Fruit fly (Drosophila melanogaster) whole organism, embryonic: ENCODE measurements around the gene CG1910.

ENCODE experiments used
- CG10147 ChIP-seq: fragments of 200-800 bp; sonication (Bioruptor generic); optimal IDR thresholded peaks from 2 replicates; lab custom pipeline; 2019; ENCODE audit warnings: missing biosample characterization, mild to moderate bottlenecking, missing genetic modification characterization, moderate library complexity
- CG10431 ChIP-seq: fragments of 200-800 bp; sonication (Bioruptor generic); optimal IDR thresholded peaks from 3 replicates; lab custom pipeline; 2018; ENCODE audit warnings: missing biosample characterization, mild to moderate bottlenecking, missing genetic modification characterization
- CG10543 ChIP-seq: fragments of 200-800 bp; sonication (Bioruptor generic); optimal IDR thresholded peaks from 3 replicates; lab custom pipeline; 2017; ENCODE audit warnings: missing biosample characterization, mild to moderate bottlenecking, missing genetic modification characterization, moderate library complexity
- CG12659 ChIP-seq: fragments of 200-800 bp; sonication (Bioruptor generic); optimal IDR thresholded peaks from 3 replicates; lab custom pipeline; 2017; ENCODE audit warnings: mild to moderate bottlenecking, missing biosample characterization, missing genetic modification reagents, missing genetic modification characterization
- CG13287 ChIP-seq: fragments of 200-800 bp; sonication (Bioruptor generic); IDR thresholded peaks from 2 replicates; pipeline ENCODE4 v1.3.6; 2022; ENCODE audit warnings: missing biosample characterization, missing genetic modification characterization; ENCODE audit not compliant: partially characterized antibody
- CG13424 ChIP-seq: fragments of 200-800 bp; sonication (Bioruptor generic); optimal IDR thresholded peaks from 2 replicates; lab custom pipeline; 2019; ENCODE audit warnings: missing biosample characterization, mild to moderate bottlenecking, missing genetic modification characterization, moderate library complexity
- CG14014 ChIP-seq: fragments of 200-800 bp; sonication (Bioruptor generic); IDR thresholded peaks from 2 replicates; pipeline ENCODE4 v1.3.6; 2022; ENCODE audit warnings: missing biosample characterization, missing genetic modification characterization
- CG14667 ChIP-seq: fragments of 200-800 bp; sonication (Bioruptor generic); IDR thresholded peaks from 2 replicates; pipeline ENCODE4 v1.3.6; 2022; ENCODE audit warnings: missing biosample characterization, missing genetic modification characterization
- CG1529 ChIP-seq: fragments of 200-800 bp; sonication (Bioruptor generic); optimal IDR thresholded peaks from 3 replicates; lab custom pipeline; 2018; ENCODE audit warnings: missing biosample characterization, missing genetic modification characterization
- CG17912 ChIP-seq: fragments of 200-800 bp; sonication (Bioruptor generic); optimal IDR thresholded peaks from 2 replicates; lab custom pipeline; 2018; ENCODE audit warnings: missing biosample characterization, mild to moderate bottlenecking, missing genetic modification characterization
- CG18262 ChIP-seq: fragments of 200-800 bp; optimal IDR thresholded peaks from 3 replicates; lab custom pipeline; 2019; ENCODE audit warnings: missing biosample characterization, mild to moderate bottlenecking, missing genetic modification characterization, moderate library complexity
- CG18599 ChIP-seq: fragments of 200-800 bp; sonication (Bioruptor generic); optimal IDR thresholded peaks from 3 replicates; lab custom pipeline; 2017; ENCODE audit warnings: missing biosample characterization, missing genetic modification characterization, mild to moderate bottlenecking, moderate library complexity, missing genetic modification reagents
- CG31388 ChIP-seq: fragments of 200-800 bp; sonication (Bioruptor generic); optimal IDR thresholded peaks from 2 replicates; lab custom pipeline; 2016; ENCODE audit warnings: missing biosample characterization, missing genetic modification characterization
- CG3281 ChIP-seq: fragments of 200-800 bp; sonication (Bioruptor generic); optimal IDR thresholded peaks from 3 replicates; lab custom pipeline; 2017; ENCODE audit warnings: missing biosample characterization, mild to moderate bottlenecking, missing genetic modification characterization
- CG34422 ChIP-seq: fragments of 200-800 bp; sonication (Bioruptor generic); IDR thresholded peaks from 3 replicates; pipeline ENCODE4 v1.3.6; 2022; ENCODE audit warnings: missing biosample characterization, missing genetic modification characterization
- CG5180 ChIP-seq: fragments of 200-800 bp; sonication (Bioruptor generic); optimal IDR thresholded peaks from 3 replicates; lab custom pipeline; 2017; ENCODE audit warnings: missing biosample characterization, missing genetic modification characterization, mild to moderate bottlenecking, moderate library complexity, missing genetic modification reagents
- CG8290 ChIP-seq, 3 experiments: fragments of 200-800 bp; sonication (Bioruptor generic); optimal IDR thresholded peaks; 2 replicates each; lab custom pipeline; 2016 to 2019; ENCODE audit warnings: missing biosample characterization in 3 of 3, missing genetic modification characterization in 3 of 3, mild to moderate bottlenecking in 2 of 3, moderate library complexity in 1 of 3
- Dip3 ChIP-seq: fragments of 200-800 bp; sonication (Bioruptor generic); optimal IDR thresholded peaks from 3 replicates; lab custom pipeline; 2016; ENCODE audit warnings: missing biosample characterization, missing genetic modification characterization
- Elba2 ChIP-seq: fragments of 200-800 bp; sonication (Bioruptor generic); optimal IDR thresholded peaks from 3 replicates; lab custom pipeline; 2016; ENCODE audit warnings: missing biosample characterization, missing genetic modification characterization
- Ets97D ChIP-seq: fragments of 200-800 bp; sonication (Bioruptor generic); optimal IDR thresholded peaks from 3 replicates; lab custom pipeline; 2016; ENCODE audit warnings: missing biosample characterization, missing genetic modification characterization
- Fer2 ChIP-seq: fragments of 200-800 bp; sonication (Bioruptor generic); optimal IDR thresholded peaks from 2 replicates; lab custom pipeline; 2018; ENCODE audit warnings: missing biosample characterization, mild to moderate bottlenecking, missing genetic modification characterization, moderate library complexity
- Mrtf ChIP-seq: fragments of 200-800 bp; sonication (Bioruptor generic); IDR thresholded peaks from 3 replicates; pipeline ENCODE4 v1.3.6; 2022; ENCODE audit warnings: missing biosample characterization, missing genetic modification characterization
- NFAT ChIP-seq: fragments of 200-800 bp; sonication (Bioruptor generic); IDR thresholded peaks from 2 replicates; pipeline ENCODE4 v1.3.6; 2022; ENCODE audit warnings: missing biosample characterization, missing genetic modification characterization
- NK7.1 ChIP-seq: fragments of 200-800 bp; sonication (Bioruptor generic); optimal IDR thresholded peaks from 3 replicates; lab custom pipeline; 2016; ENCODE audit warnings: missing biosample characterization, missing genetic modification characterization
- Oli ChIP-seq: fragments of 200-800 bp; sonication (Bioruptor generic); optimal IDR thresholded peaks from 2 replicates; lab custom pipeline; 2018; ENCODE audit warnings: missing biosample characterization, mild to moderate bottlenecking, missing genetic modification characterization, moderate library complexity
- Rfx ChIP-seq: fragments of 200-800 bp; sonication (Bioruptor generic); IDR thresholded peaks from 2 replicates; pipeline ENCODE4 v1.3.6; 2022; ENCODE audit warnings: missing biosample characterization, missing genetic modification characterization
- Taf1 ChIP-seq: fragments of 200-800 bp; sonication (Bioruptor generic); IDR thresholded peaks from 2 replicates; pipeline ENCODE4 v1.3.6; 2022; ENCODE audit warnings: missing biosample characterization, missing genetic modification characterization
- Trl ChIP-seq, 3 experiments: fragments of >200 bp in 2 of 3; fragments of 200-800 bp in 1 of 3; sonication (Bioruptor generic) in 1 of 3; optimal IDR thresholded peaks; 2 replicates in 1 of 3; 3 replicates in 2 of 3; lab custom pipeline; 2016 to 2017; ENCODE audit warnings: missing biosample characterization in 1 of 3, missing genetic modification characterization in 1 of 3
- btn ChIP-seq: fragments of 200-800 bp; sonication (Bioruptor generic); optimal IDR thresholded peaks from 2 replicates; lab custom pipeline; 2016; ENCODE audit warnings: missing biosample characterization, missing genetic modification characterization
- cg ChIP-seq: fragments of 200-800 bp; sonication (Bioruptor generic); optimal IDR thresholded peaks from 3 replicates; lab custom pipeline; 2019; ENCODE audit warnings: missing biosample characterization, mild to moderate bottlenecking, missing genetic modification characterization, moderate library complexity
- chn ChIP-seq: fragments of 200-800 bp; sonication (Bioruptor generic); optimal IDR thresholded peaks from 2 replicates; lab custom pipeline; 2016; ENCODE audit warnings: missing biosample characterization, missing genetic modification characterization
- eyg ChIP-seq: fragments of 200-800 bp; sonication (Bioruptor generic); optimal IDR thresholded peaks from 3 replicates; lab custom pipeline; 2016; ENCODE audit warnings: missing biosample characterization, missing genetic modification characterization
- fru ChIP-seq: fragments of >200 bp; optimal IDR thresholded peaks from 2 replicates; lab custom pipeline; 2017
- ftz-f1 ChIP-seq: fragments of 200-800 bp; sonication (Bioruptor generic); optimal IDR thresholded peaks from 2 replicates; lab custom pipeline; 2016; ENCODE audit warnings: missing biosample characterization, missing genetic modification characterization
- gsb ChIP-seq: fragments of 200-800 bp; sonication (Bioruptor generic); IDR thresholded peaks from 2 replicates; pipeline ENCODE4 v1.3.6; 2022; ENCODE audit warnings: missing biosample characterization, missing genetic modification characterization
- gt ChIP-seq: fragments of 200-800 bp; sonication (Bioruptor generic); IDR thresholded peaks from 2 replicates; pipeline ENCODE4 v1.3.6; 2022; ENCODE audit warnings: missing biosample characterization, missing genetic modification characterization
- her ChIP-seq: fragments of 200-800 bp; sonication (Bioruptor generic); optimal IDR thresholded peaks from 2 replicates; lab custom pipeline; 2016; ENCODE audit warnings: missing biosample characterization, missing genetic modification characterization
- jing ChIP-seq: fragments of 200-800 bp; sonication (Bioruptor generic); optimal IDR thresholded peaks from 2 replicates; lab custom pipeline; 2018; ENCODE audit warnings: missing biosample characterization, mild to moderate bottlenecking, missing genetic modification characterization
- klu ChIP-seq: fragments of 200-800 bp; sonication (Bioruptor generic); IDR thresholded peaks from 2 replicates; pipeline ENCODE4 v1.3.6; 2022; ENCODE audit warnings: missing biosample characterization, missing genetic modification characterization
- lmd ChIP-seq: fragments of 200-800 bp; sonication (Bioruptor generic); IDR thresholded peaks from 2 replicates; pipeline ENCODE4 v1.3.6; 2022; ENCODE audit warnings: missing biosample characterization, missing genetic modification characterization
- luna ChIP-seq: fragments of 200-800 bp; sonication (Bioruptor generic); optimal IDR thresholded peaks from 2 replicates; lab custom pipeline; 2016; ENCODE audit warnings: missing biosample characterization, missing genetic modification characterization
- nmo ChIP-seq: fragments of 200-800 bp; sonication (Bioruptor generic); optimal IDR thresholded peaks from 2 replicates; lab custom pipeline; 2018; ENCODE audit warnings: missing biosample characterization, mild to moderate bottlenecking, missing genetic modification characterization, moderate library complexity
- nom ChIP-seq: fragments of 200-800 bp; sonication (Bioruptor generic); optimal IDR thresholded peaks from 2 replicates; lab custom pipeline; 2017; ENCODE audit warnings: missing biosample characterization, missing genetic modification characterization, mild to moderate bottlenecking, moderate library complexity, missing genetic modification reagents
- pfk ChIP-seq: fragments of 200-800 bp; sonication (Bioruptor generic); optimal IDR thresholded peaks from 2 replicates; lab custom pipeline; 2018; ENCODE audit warnings: missing biosample characterization, mild to moderate bottlenecking, missing genetic modification characterization, moderate library complexity
- pnt ChIP-seq: fragments of 200-800 bp; sonication (Bioruptor generic); optimal IDR thresholded peaks from 3 replicates; lab custom pipeline; 2016; ENCODE audit warnings: missing biosample characterization, missing genetic modification characterization
- pum ChIP-seq: fragments of 200-800 bp; sonication (Bioruptor generic); optimal IDR thresholded peaks from 2 replicates; lab custom pipeline; 2016; ENCODE audit warnings: missing biosample characterization, missing genetic modification characterization
- ranshi ChIP-seq: fragments of 200-800 bp; sonication (Bioruptor generic); IDR thresholded peaks from 2 replicates; pipeline ENCODE4 v1.3.6; 2022; ENCODE audit warnings: missing biosample characterization, missing genetic modification characterization
- sima ChIP-seq: fragments of 200-800 bp; sonication (Bioruptor generic); optimal IDR thresholded peaks from 2 replicates; lab custom pipeline; 2016; ENCODE audit warnings: missing biosample characterization, missing genetic modification characterization
- stwl ChIP-seq: fragments of 200-800 bp; sonication (Bioruptor generic); optimal IDR thresholded peaks from 3 replicates; lab custom pipeline; 2018; ENCODE audit warnings: missing biosample characterization, mild to moderate bottlenecking, missing genetic modification characterization, moderate library complexity
- tna ChIP-seq: fragments of 200-800 bp; sonication (Bioruptor generic); IDR thresholded peaks from 2 replicates; pipeline ENCODE4 v1.3.6; 2022; ENCODE audit warnings: missing biosample characterization, missing genetic modification characterization; ENCODE audit not compliant: partially characterized antibody
- trem ChIP-seq: fragments of 200-800 bp; optimal IDR thresholded peaks from 3 replicates; lab custom pipeline; 2019; ENCODE audit warnings: missing biosample characterization, mild to moderate bottlenecking, missing genetic modification characterization, moderate library complexity

CG1910 gene

DNA sequence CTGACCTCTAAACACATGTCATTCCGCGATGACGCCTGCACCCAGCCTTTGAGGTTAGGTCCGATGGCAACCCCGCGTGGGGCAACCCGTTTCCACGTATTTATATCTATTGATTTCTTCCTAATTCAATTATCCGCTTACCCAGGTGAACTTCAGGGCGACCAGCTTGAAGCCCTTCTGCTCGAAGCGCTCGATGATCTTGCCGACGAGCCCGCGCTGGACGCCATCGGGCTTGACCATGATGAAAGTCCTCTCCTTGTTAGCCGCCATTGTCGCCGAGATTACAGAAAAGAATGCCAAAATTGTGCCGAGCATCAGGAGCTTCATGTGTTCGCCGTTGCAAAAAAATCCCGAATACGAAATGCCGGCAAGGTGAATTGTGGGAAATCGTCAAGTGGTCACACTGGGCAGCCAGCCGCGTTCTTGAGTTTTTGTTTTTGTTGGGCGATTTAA is 1.8 kb upstream of the CG1910 start, which contains the start of gene awd (continued):
- no peak for TF ChIP-seq gt (GFP tag; lab: Robert Waterston, UW)
- TF ChIP-seq CG17912 (GFP tag; lab: Kevin White, UChicago): no peak
- TF ChIP-seq CG34422 (GFP tag; lab: Robert Waterston, UW): peak; percentile 64; the same call in 1 of the 3 replicates
- peak; percentile 85 for TF ChIP-seq trem (tag; lab: Kevin White, UChicago)
- peak; percentile 64 for TF ChIP-seq ftz-f1
- no peak for TF ChIP-seq fru
- TF ChIP-seq cg (GFP tag; lab: Kevin White, UChicago): no peak
- TF ChIP-seq Mrtf: no peak
- TF ChIP-seq gsb (GFP tag; lab: Robert Waterston, UW): no peak
- TF ChIP-seq pum (GFP tag; lab: Kevin White, UChicago): no peak
- peak; percentile 46 for TF ChIP-seq CG10543 (GFP tag; lab: Kevin White, UChicago)
- no peak for TF ChIP-seq CG10431
- TF ChIP-seq CG12659 (GFP tag; lab: Kevin White, UChicago): peak; percentile 75
- no peak for TF ChIP-seq Elba2
- no peak for TF ChIP-seq CG14014 (GFP tag; lab: Robert Waterston, UW)
- peak; percentile 17 for TF ChIP-seq Ets97D (GFP tag; lab: Kevin White, UChicago)
- TF ChIP-seq her (GFP tag; lab: Kevin White, UChicago): peak; percentile 77
- TF ChIP-seq lmd (GFP tag; lab: Robert Waterston, UW): no peak
- no peak for TF ChIP-seq Rfx (GFP tag; lab: Robert Waterston, UW)
- TF ChIP-seq stwl (tag; lab: Kevin White, UChicago): peak; percentile 50
- TF ChIP-seq CG18262 (tag; lab: Kevin White, UChicago): no peak
- TF ChIP-seq Dip3 (GFP tag; lab: Kevin White, UChicago): no peak
- no peak for TF ChIP-seq Fer2 (tag; lab: Kevin White, UChicago)
- no peak for TF ChIP-seq CG1529 (GFP tag; lab: Kevin White, UChicago)
- no peak for TF ChIP-seq CG13424 (tag; lab: Kevin White, UChicago)
- no peak for TF ChIP-seq btn
- TF ChIP-seq chn (GFP tag; lab: Kevin White, UChicago): no peak
- TF ChIP-seq nom (GFP tag; lab: Kevin White, UChicago): peak; percentile 68
- no peak for TF ChIP-seq Oli (tag; lab: Kevin White, UChicago)
- no peak for TF ChIP-seq Trl (optimal IDR thresholded peaks at IDR 0.05; lab: Kevin White, UChicago)
- no peak for TF ChIP-seq Trl (GFP tag; optimal IDR thresholded peaks at IDR 0.05; lab: Kevin White, UChicago)
- no peak for TF ChIP-seq pnt (GFP tag; lab: Kevin White, UChicago)
- no peak for TF ChIP-seq CG10147 (GFP tag; lab: Kevin White, UChicago)
- TF ChIP-seq nmo (GFP tag; lab: Kevin White, UChicago): peak; percentile 22
- no peak for TF ChIP-seq NK7.1 (GFP tag; lab: Kevin White, UChicago)
- TF ChIP-seq CG31388 (GFP tag; lab: Kevin White, UChicago): no peak
- TF ChIP-seq luna (GFP tag; lab: Kevin White, UChicago): no peak
- TF ChIP-seq sima (GFP tag; lab: Kevin White, UChicago): no peak
- no peak for TF ChIP-seq CG18599 (GFP tag; lab: Kevin White, UChicago)
- TF ChIP-seq CG13287 (GFP tag; lab: Robert Waterston, UW): peak; percentile 23; the same call in 1 of the 2 replicates
- TF ChIP-seq CG14667 (GFP tag; lab: Robert Waterston, UW): no peak
- no peak for TF ChIP-seq CG5180 (GFP tag; lab: Kevin White, UChicago)
- TF ChIP-seq CG3281: peak; percentile 34
- TF ChIP-seq ranshi: no peak
- TF ChIP-seq jing (GFP tag; lab: Kevin White, UChicago): no peak
- TF ChIP-seq CG8290 (GFP tag; optimal IDR thresholded peaks at IDR 0.05; lab: Kevin White, UChicago): no peak
- peak in 1 of 2 experiments; percentile 40 for TF ChIP-seq CG8290 (tag; optimal IDR thresholded peaks at IDR 0.05; lab: Kevin White, UChicago)
- TF ChIP-seq NFAT: peak; percentile 14; the same call in 1 of the 2 replicates
- TF ChIP-seq tna: peak; percentile 15; the same call in 1 of the 2 replicates
- TF ChIP-seq Taf1: no peak
- TF ChIP-seq klu (GFP tag; lab: Robert Waterston, UW): no peak
- peak; percentile 30 for TF ChIP-seq pfk
- no peak for TF ChIP-seq eyg (GFP tag; lab: Kevin White, UChicago)
